Worm (Caenorhabditis elegans) whole organism, young adult: ENCODE measurements around the gene fbxa-26.
A peak's percentile ranks its signal among the peaks of the same experiment; 100 is the strongest.
"Not testable (repeated sequence)": the region's sequence is repeated elsewhere in the genome, so short reads cannot be mapped to it uniquely, and the experiment has no call there.

Experiments
- B0261.1 ChIP-seq: sonication (generic microtip); optimal IDR thresholded peaks from 2 replicates; lab custom pipeline; 2016; ENCODE audit warnings: mild to moderate bottlenecking, missing genetic modification characterization, moderate library complexity, missing compliant biosample characterization
- F10E7.11 ChIP-seq: sonication (generic microtip); optimal IDR thresholded peaks from 2 replicates; lab custom pipeline; 2017; ENCODE audit warnings: mild to moderate bottlenecking, missing genetic modification characterization, moderate library complexity, missing compliant biosample characterization
- F33H1.4 ChIP-seq: fragments of 200-800 bp; sonication (Bioruptor generic); IDR thresholded peaks from 2 replicates; pipeline ENCODE4 v1.3.6; 2022; ENCODE audit warnings: missing genetic modification reagents, missing genetic modification characterization, missing compliant biosample characterization
- F57A8.1 ChIP-seq: fragments of 200-800 bp; sonication (Bioruptor generic); optimal IDR thresholded peaks from 2 replicates; lab custom pipeline; 2018; ENCODE audit warnings: mild to moderate bottlenecking, missing genetic modification characterization, moderate library complexity, missing compliant biosample characterization
- F57C9.4 ChIP-seq: sonication (generic microtip); optimal IDR thresholded peaks from 2 replicates; lab custom pipeline; 2017; ENCODE audit warnings: mild to moderate bottlenecking, missing genetic modification characterization, missing compliant biosample characterization
- K12H6.12 ChIP-seq: fragments of 200-800 bp; sonication (Bioruptor generic); optimal IDR thresholded peaks from 2 replicates; lab custom pipeline; 2018; ENCODE audit warnings: mild to moderate bottlenecking, missing genetic modification characterization, missing compliant biosample characterization
- T07F8.4 ChIP-seq: sonication (generic microtip); optimal IDR thresholded peaks from 2 replicates; lab custom pipeline; 2016; ENCODE audit warnings: mild to moderate bottlenecking, missing genetic modification characterization, moderate library complexity, missing compliant biosample characterization
- T26A5.8 ChIP-seq: sonication (generic microtip); optimal IDR thresholded peaks from 2 replicates; lab custom pipeline; 2016; ENCODE audit warnings: missing genetic modification characterization, missing compliant biosample characterization
- Y56A3A.18 ChIP-seq: fragments of 200-800 bp; sonication (Bioruptor generic); IDR thresholded peaks from 2 replicates; pipeline ENCODE4 v1.3.6; 2022; ENCODE audit warnings: missing genetic modification reagents, missing genetic modification characterization, missing compliant biosample characterization
- ama-1 ChIP-seq, 3 experiments: fragments of 150-350 bp in 1 of 3; sonication (generic microtip) in 2 of 3; optimal IDR thresholded peaks; 2 replicates each; lab custom pipeline; 2014 to 2018; ENCODE audit warnings: missing biosample characterization in 2 of 3, missing genetic modification characterization in 2 of 3, missing genetic modification reagents in 2 of 3
- aptf-2 ChIP-seq: fragments of 200-800 bp; sonication (Bioruptor generic); conservative IDR thresholded peaks from 2 replicates; pipeline ENCODE4 v1.3.6; 2022; ENCODE audit warnings: missing genetic modification reagents, missing genetic modification characterization, missing compliant biosample characterization
- athp-1 ChIP-seq: sonication (generic microtip); optimal IDR thresholded peaks from 2 replicates; lab custom pipeline; 2017; ENCODE audit warnings: mild to moderate bottlenecking, missing genetic modification characterization, missing compliant biosample characterization
- bed-2 ChIP-seq: fragments of 200-800 bp; sonication (Bioruptor generic); IDR thresholded peaks from 2 replicates; pipeline ENCODE4 v1.3.6; 2022; ENCODE audit warnings: missing genetic modification reagents, missing genetic modification characterization, missing compliant biosample characterization
- ccch-3 ChIP-seq: fragments of 200-800 bp; sonication (Bioruptor generic); optimal IDR thresholded peaks from 2 replicates; lab custom pipeline; 2018; ENCODE audit warnings: mild to moderate bottlenecking, missing genetic modification characterization, missing compliant biosample characterization
- cebp-1 ChIP-seq, 2 experiments: fragments of 200-800 bp in 1 of 2; sonication (Bioruptor generic) in 1 of 2; sonication (generic microtip) in 1 of 2; IDR thresholded peaks in 1 of 2; optimal IDR thresholded peaks in 1 of 2; 2 replicates each; pipeline versions ENCODE4 v1.3.6 to Lab custom; 2017 to 2022; ENCODE audit warnings: missing compliant biosample characterization in 2 of 2, missing genetic modification characterization in 2 of 2, mild to moderate bottlenecking in 1 of 2, missing genetic modification reagents in 1 of 2, moderate library complexity in 1 of 2
- ceh-27 ChIP-seq: fragments of 200-800 bp; sonication (Bioruptor generic); optimal IDR thresholded peaks from 2 replicates; lab custom pipeline; 2018; ENCODE audit warnings: mild to moderate bottlenecking, missing genetic modification characterization, moderate library complexity, missing compliant biosample characterization
- ceh-40 ChIP-seq: fragments of 200-800 bp; sonication (Bioruptor generic); IDR thresholded peaks from 2 replicates; pipeline ENCODE4 v1.3.6; 2022; ENCODE audit warnings: missing genetic modification characterization, missing compliant biosample characterization
- die-1 ChIP-seq: sonication (generic microtip); optimal IDR thresholded peaks from 2 replicates; lab custom pipeline; 2016; ENCODE audit warnings: missing genotype, mild to moderate bottlenecking, missing genetic modification characterization, missing compliant biosample characterization
- ekl-4 ChIP-seq: fragments of 200-800 bp; sonication (Bioruptor generic); IDR thresholded peaks from 2 replicates; pipeline ENCODE4 v1.3.6; 2022; ENCODE audit warnings: missing genetic modification reagents, missing genetic modification characterization, missing compliant biosample characterization
- ets-4 ChIP-seq: fragments of 200-800 bp; sonication (Bioruptor generic); optimal IDR thresholded peaks from 2 replicates; lab custom pipeline; 2018; ENCODE audit warnings: mild to moderate bottlenecking, missing genetic modification characterization, missing compliant biosample characterization
- gei-17 ChIP-seq: fragments of 200-800 bp; sonication (Bioruptor generic); optimal IDR thresholded peaks from 2 replicates; lab custom pipeline; 2018; ENCODE audit warnings: mild to moderate bottlenecking, missing genetic modification characterization, missing compliant biosample characterization
- him-1 ChIP-seq: sonication (generic microtip); optimal IDR thresholded peaks from 2 replicates; lab custom pipeline; 2016; ENCODE audit warnings: missing genotype, missing genetic modification reagents, missing genetic modification characterization, missing compliant biosample characterization
- hlh-12 ChIP-seq: sonication (generic microtip); optimal IDR thresholded peaks from 2 replicates; lab custom pipeline; 2016; ENCODE audit warnings: missing genetic modification characterization, missing compliant biosample characterization
- hmg-1.2 ChIP-seq: fragments of 200-800 bp; sonication (Bioruptor generic); IDR thresholded peaks from 2 replicates; pipeline ENCODE4 v1.3.6; 2022; ENCODE audit warnings: missing genetic modification reagents, missing genetic modification characterization, missing compliant biosample characterization
- hmg-20 ChIP-seq: fragments of 200-800 bp; sonication (Bioruptor generic); IDR thresholded peaks from 2 replicates; pipeline ENCODE4 v1.3.6; 2022; ENCODE audit warnings: missing genetic modification reagents, missing genetic modification characterization, missing compliant biosample characterization
- hsf-1 ChIP-seq: fragments of 200-800 bp; sonication (Bioruptor generic); IDR thresholded peaks from 2 replicates; pipeline ENCODE4 v1.3.6; 2022; ENCODE audit warnings: missing genetic modification reagents, missing genetic modification characterization, missing compliant biosample characterization
- lin-26 ChIP-seq: fragments of 200-800 bp; sonication (Bioruptor generic); IDR thresholded peaks from 2 replicates; pipeline ENCODE4 v1.3.6; 2022; ENCODE audit warnings: missing genetic modification reagents, missing genetic modification characterization, missing compliant biosample characterization
- lin-40 ChIP-seq: sonication (generic microtip); optimal IDR thresholded peaks from 2 replicates; lab custom pipeline; 2016; ENCODE audit warnings: missing genetic modification characterization, mild to moderate bottlenecking, missing compliant biosample characterization, missing genotype, missing genetic modification reagents
- lir-1 ChIP-seq: fragments of 200-800 bp; sonication (Bioruptor generic); conservative IDR thresholded peaks from 2 replicates; pipeline ENCODE4 v1.3.6; 2022; ENCODE audit warnings: missing genetic modification reagents, missing genetic modification characterization, missing compliant biosample characterization
- lsl-1 ChIP-seq: fragments of 200-800 bp; sonication (Bioruptor generic); optimal IDR thresholded peaks from 2 replicates; lab custom pipeline; 2018; ENCODE audit warnings: mild to moderate bottlenecking, missing genetic modification characterization, moderate library complexity, missing compliant biosample characterization
- madf-6 ChIP-seq: fragments of 200-800 bp; sonication (Bioruptor generic); IDR thresholded peaks from 2 replicates; pipeline ENCODE4 v1.3.6; 2022; ENCODE audit warnings: missing genetic modification reagents, missing genetic modification characterization, missing compliant biosample characterization
- nfya-2 ChIP-seq: fragments of 200-800 bp; sonication (Bioruptor generic); IDR thresholded peaks from 2 replicates; pipeline ENCODE4 v1.3.6; 2022; ENCODE audit warnings: missing genetic modification reagents, missing genetic modification characterization, missing compliant biosample characterization
- nfyb-1 ChIP-seq: fragments of 200-800 bp; sonication (Bioruptor generic); IDR thresholded peaks from 2 replicates; pipeline ENCODE4 v1.3.6; 2022; ENCODE audit warnings: missing genetic modification reagents, missing genetic modification characterization, missing compliant biosample characterization
- nhr-120 ChIP-seq: fragments of 200-800 bp; sonication (Bioruptor generic); IDR thresholded peaks from 2 replicates; pipeline ENCODE4 v1.3.6; 2022; ENCODE audit warnings: missing genetic modification characterization, missing compliant biosample characterization
- nhr-27 ChIP-seq: fragments of 200-800 bp; sonication (Bioruptor generic); optimal IDR thresholded peaks from 2 replicates; lab custom pipeline; 2018; ENCODE audit warnings: mild to moderate bottlenecking, missing genetic modification characterization, moderate library complexity, missing compliant biosample characterization
- rpc-1 ChIP-seq, 2 experiments: fragments of 150-350 bp in 1 of 2; sonication (generic microtip) in 1 of 2; optimal IDR thresholded peaks; 2 replicates each; lab custom pipeline; 2014 to 2018; ENCODE audit warnings: missing biosample characterization in 1 of 2, missing genetic modification characterization in 1 of 2, missing genetic modification reagents in 1 of 2, missing genotype in 1 of 2
- sea-2 ChIP-seq: fragments of 200-800 bp; sonication (Bioruptor generic); IDR thresholded peaks from 2 replicates; pipeline ENCODE4 v1.3.6; 2022; ENCODE audit warnings: missing genetic modification characterization, missing compliant biosample characterization
- snpc-1.1 ChIP-seq: sonication (generic microtip); optimal IDR thresholded peaks from 2 replicates; lab custom pipeline; 2017; ENCODE audit warnings: missing genetic modification characterization, mild to moderate bottlenecking, missing compliant biosample characterization, antibody characterized with exemption, moderate library complexity, missing genotype, missing genetic modification reagents; ENCODE audit not compliant: insufficient read depth
- tbp1 ChIP-seq: fragments of 200-800 bp; sonication (Bioruptor generic); optimal IDR thresholded peaks from 2 replicates; lab custom pipeline; 2018; ENCODE audit warnings: mild to moderate bottlenecking, missing genetic modification characterization, missing compliant biosample characterization
- xnd-1 ChIP-seq: sonication (generic microtip); optimal IDR thresholded peaks from 2 replicates; lab custom pipeline; 2016; ENCODE audit warnings: missing genotype, missing genetic modification reagents, missing genetic modification characterization, missing compliant biosample characterization
- ztf-25 ChIP-seq: fragments of 200-800 bp; sonication (Bioruptor generic); IDR thresholded peaks from 2 replicates; pipeline ENCODE4 v1.3.6; 2022; ENCODE audit warnings: missing genetic modification reagents, missing genetic modification characterization, missing compliant biosample characterization

fbxa-26 gene

ce11 chrIII:1359669-1360068 lies 17.3 kb upstream of the fbxa-26 start, which contains the start of gene Y82E9BR.9:
Gene Y82E9BR.9, minus strand, starts transcription at chrIII:1359769.
- TF ChIP-seq ekl-4 (GFP tag; lab: Robert Waterston, UW) (no peak), Y56A3A.18 (GFP tag; lab: Robert Waterston, UW) (no peak), xnd-1 (tag; lab: Kevin White, UChicago) (no peak), madf-6 (GFP tag; lab: Robert Waterston, UW) (no peak), ceh-40 (GFP tag; lab: Robert Waterston, UW) (no peak), hmg-20 (GFP tag; lab: Robert Waterston, UW) (no peak), ama-1 (optimal IDR thresholded peaks at IDR 0.05; lab: Kevin White, UChicago) (no peak), ama-1 (GFP tag; optimal IDR thresholded peaks at IDR 0.05; lab: Kevin White, UChicago) (no peak), ccch-3 (GFP tag; lab: Kevin White, UChicago) (no peak), F57C9.4 (no peak), hmg-1.2 (GFP tag; lab: Robert Waterston, UW) (no peak), nhr-27 (tag; lab: Kevin White, UChicago) (no peak), F33H1.4 (GFP tag; lab: Robert Waterston, UW) (no peak), ets-4 (no peak), ztf-25 (no peak)

- not testable (repeated sequence) for TF ChIP-seq F10E7.11 (tag; lab: Kevin White, UChicago); lin-40 (tag; lab: Kevin White, UChicago); hmg-1.2 (GFP tag; lab: Robert Waterston, UW)
These were observed 15.7 kb upstream of the fbxa-26 start, which contains the start of gene Y82E9BR.8 for ce11 chrIII:1357973-1358372. Gene Y82E9BR.8, minus strand, starts transcription at chrIII:1358073.

ce11 chrIII:1355320-1355719 lies 13.0 kb upstream of the fbxa-26 start, which contains the start of gene Y82E9BL.1:
Gene Y82E9BL.1, minus strand, starts transcription at chrIII:1355420.
- TF ChIP-seq cebp-1 (GFP tag; IDR thresholded peaks at IDR 0.05; lab: Robert Waterston, UW) = no peak
- TF ChIP-seq cebp-1 (tag; optimal IDR thresholded peaks at IDR 0.05; lab: Kevin White, UChicago) = no peak
- no peak for TF ChIP-seq lir-1
- TF ChIP-seq nhr-120 (GFP tag; lab: Robert Waterston, UW) = no peak
- no peak for TF ChIP-seq F57A8.1 (GFP tag; lab: Kevin White, UChicago)
- TF ChIP-seq ceh-27 (GFP tag; lab: Kevin White, UChicago) = no peak
- TF ChIP-seq hlh-12 (tag; lab: Kevin White, UChicago) = no peak
- TF ChIP-seq nfya-2 (GFP tag; lab: Robert Waterston, UW) = no peak
- no peak for TF ChIP-seq ceh-40 (GFP tag; lab: Robert Waterston, UW)
- TF ChIP-seq hsf-1 (GFP tag; lab: Robert Waterston, UW) = no peak
- no peak for TF ChIP-seq ekl-4 (GFP tag; lab: Robert Waterston, UW)
- TF ChIP-seq T07F8.4 (tag; lab: Kevin White, UChicago) = no peak
- TF ChIP-seq sea-2 = no peak
- no peak for TF ChIP-seq bed-2
- TF ChIP-seq F33H1.4 (GFP tag; lab: Robert Waterston, UW) = no peak
- no peak for TF ChIP-seq T26A5.8 (tag; lab: Kevin White, UChicago)
- no peak for TF ChIP-seq athp-1 (tag; lab: Kevin White, UChicago)
- no peak for TF ChIP-seq snpc-1.1 (tag; lab: Kevin White, UChicago)
- no peak for TF ChIP-seq K12H6.12 (tag; lab: Kevin White, UChicago)
- no peak for TF ChIP-seq aptf-2 (GFP tag; lab: Robert Waterston, UW)

ce11 chrIII:1354523-1354922 lies 12.2 kb upstream of the fbxa-26 start:
- TF ChIP-seq him-1 (tag; lab: Kevin White, UChicago) = peak; percentile 33
- peak; percentile 85 for TF ChIP-seq tbp1 (GFP tag; lab: Kevin White, UChicago)
- TF ChIP-seq lin-26 (GFP tag; lab: Robert Waterston, UW) = peak; percentile 64; the same call in 1 of the 2 replicates
- peak; percentile 68 for TF ChIP-seq B0261.1 (tag; lab: Kevin White, UChicago)
- peak; percentile 49 for TF ChIP-seq rpc-1 (optimal IDR thresholded peaks at IDR 0.05; lab: Kevin White, UChicago)
- peak; percentile 72 for TF ChIP-seq rpc-1 (tag; optimal IDR thresholded peaks at IDR 0.05; lab: Kevin White, UChicago)
- TF ChIP-seq gei-17 (GFP tag; lab: Kevin White, UChicago) = no peak
- 0 out of 2 replicates have a peak, but pooled peaks have one; percentile 36 for TF ChIP-seq nfyb-1
- TF ChIP-seq snpc-1.1 (tag; lab: Kevin White, UChicago) = peak; percentile 25
- no peak for TF ChIP-seq lsl-1
- TF ChIP-seq die-1 (tag; lab: Kevin White, UChicago) = peak; percentile 25
